Fruit fly (Drosophila melanogaster) whole organism, pupa: ENCODE data around the gene CG14835.

ENCODE experiments used
- CG10348 ChIP-seq: fragments of 200-800 bp; sonication (Bioruptor generic); IDR thresholded peaks from 2 replicates; pipeline ENCODE4 v1.3.6; 2022; ENCODE audit warnings: missing biosample characterization, missing genetic modification characterization
- CG13204 ChIP-seq: fragments of 200-800 bp; sonication (Bioruptor generic); optimal IDR thresholded peaks from 2 replicates; lab custom pipeline; 2018; ENCODE audit warnings: missing biosample characterization, mild to moderate bottlenecking, missing genetic modification characterization, moderate library complexity
- CG14655 ChIP-seq: fragments of 200-800 bp; sonication (Bioruptor generic); optimal IDR thresholded peaks from 3 replicates; lab custom pipeline; 2017; ENCODE audit warnings: mild to moderate bottlenecking, missing biosample characterization, missing genetic modification reagents, missing genetic modification characterization
- CG34367 ChIP-seq: fragments of 200-800 bp; sonication (Bioruptor generic); optimal IDR thresholded peaks from 2 replicates; lab custom pipeline; 2018; ENCODE audit warnings: missing biosample characterization, mild to moderate bottlenecking, missing genetic modification characterization
- CG8159 ChIP-seq: fragments of 200-800 bp; sonication (Bioruptor generic); optimal IDR thresholded peaks from 3 replicates; lab custom pipeline; 2018; ENCODE audit warnings: missing biosample characterization, mild to moderate bottlenecking, missing genetic modification characterization, moderate library complexity
- D1 ChIP-seq: fragments of 200-800 bp; sonication (Bioruptor generic); optimal IDR thresholded peaks from 2 replicates; lab custom pipeline; 2018; ENCODE audit warnings: missing biosample characterization, mild to moderate bottlenecking, missing genetic modification characterization, moderate library complexity
- EcR ChIP-seq: fragments of 200-800 bp; sonication (Bioruptor generic); optimal IDR thresholded peaks from 3 replicates; lab custom pipeline; 2019; ENCODE audit warnings: missing biosample characterization, missing genetic modification characterization, mild to moderate bottlenecking, moderate library complexity, missing genetic modification reagents
- Ets98B ChIP-seq: fragments of 200-800 bp; sonication (Bioruptor generic); IDR thresholded peaks from 2 replicates; pipeline ENCODE4 v1.3.6; 2022; ENCODE audit warnings: missing biosample characterization, missing genetic modification characterization
- Pif1A ChIP-seq: fragments of 200-800 bp; sonication (Bioruptor generic); optimal IDR thresholded peaks from 3 replicates; lab custom pipeline; 2016; ENCODE audit warnings: missing biosample characterization, missing genetic modification characterization
- Pif1B ChIP-seq: fragments of 200-800 bp; sonication (Bioruptor generic); optimal IDR thresholded peaks from 3 replicates; lab custom pipeline; 2016; ENCODE audit warnings: missing biosample characterization, missing genetic modification characterization
- Snoo ChIP-seq: fragments of 200-800 bp; sonication (Bioruptor generic); optimal IDR thresholded peaks from 3 replicates; lab custom pipeline; 2017; ENCODE audit warnings: missing biosample characterization, mild to moderate bottlenecking, missing genetic modification characterization, inconsistent platforms
- gl ChIP-seq: fragments of 200-800 bp; sonication (Bioruptor generic); optimal IDR thresholded peaks from 2 replicates; lab custom pipeline; 2018; ENCODE audit warnings: missing biosample characterization, mild to moderate bottlenecking, missing genetic modification characterization
- rn ChIP-seq: fragments of 200-800 bp; sonication (Bioruptor generic); IDR thresholded peaks from 2 replicates; pipeline ENCODE4 v1.3.6; 2022; ENCODE audit warnings: missing biosample characterization, missing genetic modification characterization

dm6 chr3L:7475270-7475669, 38.0 kb upstream of the CG14835 start, which contains the start of gene CG43292:
- TF ChIP-seq Ets98B (no peak), EcR (GFP tag; lab: Kevin White, UChicago) (no peak), Pif1B (no peak), CG10348 (no peak), CG8159 (tag; lab: Kevin White, UChicago) (no peak), CG34367 (tag; lab: Kevin White, UChicago) (no peak), rn (GFP tag; lab: Robert Waterston, UW) (no peak), Pif1A (GFP tag; lab: Kevin White, UChicago) (no peak), gl (tag; lab: Kevin White, UChicago) (no peak), Snoo (tag; lab: Kevin White, UChicago) (no peak), CG13204 (GFP tag; lab: Kevin White, UChicago) (no peak), CG14655 (GFP tag; lab: Kevin White, UChicago) (no peak), D1 (tag; lab: Kevin White, UChicago) (no peak)
